Worm (Caenorhabditis elegans): ENCODE data around the gene T02E9.5.

DNA sequence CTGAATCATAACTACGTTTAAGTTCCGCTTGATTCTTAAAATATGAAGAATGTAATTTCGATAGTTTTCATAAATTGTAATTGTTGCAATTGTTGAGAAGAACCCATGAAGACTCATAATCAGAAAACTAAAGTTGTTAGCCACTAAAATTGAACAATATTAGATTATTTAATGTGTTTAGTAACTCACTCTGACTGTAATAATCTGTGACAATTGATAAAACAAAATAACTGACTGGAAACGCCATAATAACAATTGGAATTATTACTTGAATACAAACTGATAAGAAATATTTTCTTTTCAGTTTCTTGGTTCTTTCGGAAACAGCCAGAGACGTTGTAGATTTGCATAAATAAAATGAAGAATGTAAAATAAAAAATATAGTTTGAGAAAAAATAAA lies 42.6 kb upstream of the T02E9.5 start:
- TF ChIP-seq unc-130 (tag; optimal IDR thresholded peaks at IDR 0.05), result no peak
- no peak for TF ChIP-seq zag-1 (tag; optimal IDR thresholded peaks at IDR 0.05)
- no peak for TF ChIP-seq nhr-77 (tag; optimal IDR thresholded peaks at IDR 0.05)
- no peak for TF ChIP-seq egl-27 (tag; optimal IDR thresholded peaks at IDR 0.05)
- TF ChIP-seq nhr-11 (tag; optimal IDR thresholded peaks at IDR 0.05), result no peak
- no peak for TF ChIP-seq mef-2 (tag; optimal IDR thresholded peaks at IDR 0.05)
- TF ChIP-seq ets-5 (GFP tag; IDR thresholded peaks at IDR 0.05), result no peak
- TF ChIP-seq sox-4 (tag; optimal IDR thresholded peaks at IDR 0.05), result no peak
- TF ChIP-seq fkh-10 (GFP tag; optimal IDR thresholded peaks at IDR 0.05), result no peak
- TF ChIP-seq nhr-237 (tag; optimal IDR thresholded peaks at IDR 0.05), result no peak
- no peak for TF ChIP-seq sptf-1 (tag; optimal IDR thresholded peaks at IDR 0.05)
- TF ChIP-seq isw-1 (GFP tag; IDR thresholded peaks at IDR 0.05), result no peak
- no peak for TF ChIP-seq unc-62 (GFP tag; optimal IDR thresholded peaks at IDR 0.05)

Data from whole organism, L1 larva.